Worm (Caenorhabditis elegans): ENCODE results near the gene T23F2.2.

The T23F2.2 gene

ce11 chrX:5477597-5477996, 27.5 kb downstream of the T23F2.2 start:
- no peak for TF ChIP-seq lin-11 (tag; optimal IDR thresholded peaks at IDR 0.05)
- peak; percentile 12 for TF ChIP-seq nhr-129 (tag; optimal IDR thresholded peaks at IDR 0.05)

ce11 chrX:5476357-5476756, 28.7 kb downstream of the T23F2.2 start:
- TF ChIP-seq lin-11 (tag; optimal IDR thresholded peaks at IDR 0.05) (no peak), fos-1 (tag; optimal IDR thresholded peaks at IDR 0.05) (peak; percentile 74), gmeb-1 (tag; optimal IDR thresholded peaks at IDR 0.05) (peak; percentile 22)

ce11 chrX:5475164-5475576, 29.9 kb downstream of the T23F2.2 start:
- TF ChIP-seq ceh-16 (tag; optimal IDR thresholded peaks at IDR 0.05), result peak; percentile 82
- TF ChIP-seq sma-9 (GFP tag; optimal IDR thresholded peaks at IDR 0.05), result peak; percentile 86
- TF ChIP-seq sma-9 (tag; optimal IDR thresholded peaks at IDR 0.05), result no peak
- no peak for TF ChIP-seq nhr-237 (tag; optimal IDR thresholded peaks at IDR 0.05)
- no peak for TF ChIP-seq nhr-11 (tag; optimal IDR thresholded peaks at IDR 0.05)
- TF ChIP-seq sma-3 (GFP tag; optimal IDR thresholded peaks at IDR 0.05), result peak; percentile 85
- TF ChIP-seq egl-27 (tag; optimal IDR thresholded peaks at IDR 0.05), result peak; percentile 58
- TF ChIP-seq lsy-2 (tag; optimal IDR thresholded peaks at IDR 0.05), result peak in 1 of 2 experiments; percentile 51
- TF ChIP-seq fos-1 (tag; optimal IDR thresholded peaks at IDR 0.05), result peak; percentile 85
- no peak for TF ChIP-seq ama-1 (optimal IDR thresholded peaks at IDR 0.05)
- peak; percentile 62 for TF ChIP-seq C34F6.9 (tag; optimal IDR thresholded peaks at IDR 0.05)
- no peak for TF ChIP-seq elt-3 (tag; optimal IDR thresholded peaks at IDR 0.05)
- peak; percentile 20 for TF ChIP-seq lin-11 (tag; optimal IDR thresholded peaks at IDR 0.05)
- TF ChIP-seq nhr-21 (tag; optimal IDR thresholded peaks at IDR 0.05), result peak; percentile 66
- no peak for TF ChIP-seq dmd-4 (tag; optimal IDR thresholded peaks at IDR 0.05)
- TF ChIP-seq peb-1 (tag; optimal IDR thresholded peaks at IDR 0.05), result peak; percentile 69
- TF ChIP-seq mdl-1 (tag; optimal IDR thresholded peaks at IDR 0.05), result peak in 1 of 2 experiments; percentile 24
- peak; percentile 87 for TF ChIP-seq nhr-25 (tag; optimal IDR thresholded peaks at IDR 0.05)
- TF ChIP-seq mbf-1 (tag; optimal IDR thresholded peaks at IDR 0.05), result no peak
- TF ChIP-seq ztf-11 (tag; optimal IDR thresholded peaks at IDR 0.05), result no peak
- TF ChIP-seq Y55F3AM.14 (GFP tag; optimal IDR thresholded peaks at IDR 0.05), result peak; percentile 10
- TF ChIP-seq nhr-6 (tag; optimal IDR thresholded peaks at IDR 0.05), result peak; percentile 70
- no peak for TF ChIP-seq nhr-10 (tag; optimal IDR thresholded peaks at IDR 0.05)
- no peak for TF ChIP-seq lin-39 (tag; optimal IDR thresholded peaks at IDR 0.05)
- peak; percentile 84 for TF ChIP-seq F13H6.1 (tag; optimal IDR thresholded peaks at IDR 0.05)
- peak; percentile 33 for TF ChIP-seq gmeb-1 (tag; optimal IDR thresholded peaks at IDR 0.05)
- TF ChIP-seq unc-55 (GFP tag; optimal IDR thresholded peaks at IDR 0.05), result no peak
- TF ChIP-seq unc-39 (tag; optimal IDR thresholded peaks at IDR 0.05), result no peak
- TF ChIP-seq snpc-4 (tag; optimal IDR thresholded peaks at IDR 0.05), result peak; percentile 32
- no peak for TF ChIP-seq aly-2 (tag; optimal IDR thresholded peaks at IDR 0.05)
- TF ChIP-seq lin-13 (GFP tag; optimal IDR thresholded peaks at IDR 0.05), result peak; percentile 25
- TF ChIP-seq ztf-4 (tag; optimal IDR thresholded peaks at IDR 0.05), result no peak
- no peak for TF ChIP-seq ceh-82 (tag; optimal IDR thresholded peaks at IDR 0.05)
- TF ChIP-seq nhr-23 (tag; optimal IDR thresholded peaks at IDR 0.05), result no peak
- TF ChIP-seq ZK546.5 (tag; optimal IDR thresholded peaks at IDR 0.05), result no peak
- no peak for TF ChIP-seq alr-1 (tag; optimal IDR thresholded peaks at IDR 0.05)
- peak; percentile 81 for TF ChIP-seq blmp-1 (tag; optimal IDR thresholded peaks at IDR 0.05; ENCODE audit: insufficient read depth)
- peak; percentile 42 for TF ChIP-seq sem-4 (tag; optimal IDR thresholded peaks at IDR 0.05)
- TF ChIP-seq R02D3.7 (tag; optimal IDR thresholded peaks at IDR 0.05), result no peak
- no peak for TF ChIP-seq ztf-1 (GFP tag; conservative IDR thresholded peaks at IDR 0.05)
- TF ChIP-seq mab-5 (tag; optimal IDR thresholded peaks at IDR 0.05), result no peak
- TF ChIP-seq unc-62 (GFP tag; optimal IDR thresholded peaks at IDR 0.05), result no peak
- TF ChIP-seq nhr-77 (tag; optimal IDR thresholded peaks at IDR 0.05), result no peak
- no peak for TF ChIP-seq zag-1 (tag; optimal IDR thresholded peaks at IDR 0.05)
- peak; percentile 96 for TF ChIP-seq nhr-129 (tag; optimal IDR thresholded peaks at IDR 0.05)
- TF ChIP-seq nhr-12 (tag; optimal IDR thresholded peaks at IDR 0.05), result no peak
- no peak for TF ChIP-seq elt-1 (tag; optimal IDR thresholded peaks at IDR 0.05)
- no peak for TF ChIP-seq skn-1 (tag; optimal IDR thresholded peaks at IDR 0.05)
- TF ChIP-seq crh-2 (tag; optimal IDR thresholded peaks at IDR 0.05), result peak; percentile 80
